Fruit fly (Drosophila melanogaster) whole organism, embryonic: ENCODE results near the gene CG42488.

ENCODE experiments used
- Adf1 ChIP-seq: fragments of 200-800 bp; sonication (Bioruptor generic); IDR thresholded peaks from 2 replicates; pipeline ENCODE4 v1.3.6; 2022; ENCODE audit warnings: missing biosample characterization, missing genetic modification characterization
- CG5180 ChIP-seq: fragments of 200-800 bp; sonication (Bioruptor generic); optimal IDR thresholded peaks from 3 replicates; lab custom pipeline; 2017; ENCODE audit warnings: missing biosample characterization, missing genetic modification characterization, mild to moderate bottlenecking, moderate library complexity, missing genetic modification reagents
- CG9932 ChIP-seq: fragments of 200-800 bp; sonication (Bioruptor generic); IDR thresholded peaks from 2 replicates; pipeline ENCODE4 v1.3.6; 2022; ENCODE audit warnings: missing biosample characterization, missing genetic modification characterization
- cad ChIP-seq: fragments of >200 bp; optimal IDR thresholded peaks from 2 replicates; lab custom pipeline; 2017; ENCODE audit warnings: missing biosample characterization, missing genetic modification characterization
- h ChIP-seq: fragments of >200 bp; optimal IDR thresholded peaks from 2 replicates; lab custom pipeline; 2017
- slp2 ChIP-seq: fragments of 200-800 bp; sonication (Bioruptor generic); optimal IDR thresholded peaks from 2 replicates; lab custom pipeline; 2016; ENCODE audit warnings: missing biosample characterization, missing genetic modification characterization
- sug ChIP-seq: fragments of 200-800 bp; optimal IDR thresholded peaks from 2 replicates; lab custom pipeline; 2019; ENCODE audit warnings: missing biosample characterization, mild to moderate bottlenecking, missing genetic modification characterization, moderate library complexity
- tio ChIP-seq: fragments of 200-800 bp; sonication (Bioruptor generic); optimal IDR thresholded peaks from 2 replicates; lab custom pipeline; 2017; ENCODE audit warnings: missing biosample characterization, missing genetic modification characterization, inconsistent platforms
- usp ChIP-seq: fragments of >200 bp; optimal IDR thresholded peaks from 2 replicates; lab custom pipeline; 2017; ENCODE audit warnings: missing biosample characterization, missing genetic modification characterization

dm6 chr3R:25476744-25477143 lies 6.2 kb upstream of the CG42488 start, which contains the start of the genes CG4553 and MED28:
- no peak for TF ChIP-seq slp2 (GFP tag; lab: Kevin White, UChicago)
- no peak for TF ChIP-seq Adf1 (GFP tag; lab: Robert Waterston, UW)
- TF ChIP-seq CG5180 (GFP tag; lab: Kevin White, UChicago), result no peak
- no peak for TF ChIP-seq usp (GFP tag; lab: Kevin White, UChicago)
- no peak for TF ChIP-seq cad
- TF ChIP-seq sug (tag; lab: Kevin White, UChicago), result no peak
- no peak for TF ChIP-seq tio (GFP tag; lab: Kevin White, UChicago)
- no peak for TF ChIP-seq h (lab: Kevin White, UChicago)
- TF ChIP-seq CG9932 (GFP tag; lab: Robert Waterston, UW), result no peak
